Worm (Caenorhabditis elegans): ENCODE results near the gene exc-13.

Gene exc-13

DNA sequence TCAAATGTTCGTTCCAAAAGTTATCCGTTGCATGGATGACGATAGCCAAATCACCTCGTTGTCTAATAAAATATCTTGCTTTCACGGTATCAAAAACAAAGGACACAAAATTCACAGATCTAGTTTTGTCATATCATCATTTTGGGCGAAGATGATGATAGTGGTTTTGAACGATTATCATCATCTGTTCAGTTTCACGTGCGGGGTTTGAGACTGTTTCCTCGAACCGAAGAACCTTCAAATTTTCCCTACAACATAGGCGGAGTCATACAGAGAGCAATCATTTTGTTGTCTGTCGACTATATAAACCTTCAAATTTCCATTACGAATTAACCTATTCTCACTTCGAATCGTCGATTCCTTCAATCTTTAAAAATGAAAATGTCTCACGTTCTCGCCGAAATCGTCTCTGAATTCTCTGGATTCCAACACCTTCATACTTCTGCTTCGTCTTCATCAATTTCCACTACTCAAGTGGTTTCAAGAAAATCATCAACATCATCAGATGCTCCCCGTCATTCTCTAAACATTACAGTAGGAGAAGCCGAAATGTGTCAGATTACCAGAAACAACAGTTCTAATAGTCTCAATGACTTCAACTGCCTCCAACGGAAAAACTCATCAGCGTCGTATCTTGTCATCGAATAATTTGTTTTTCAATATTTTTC lies 48.2 kb downstream of the exc-13 start, which contains the start of gene F18E3.11 (continued):
- TF ChIP-seq mxl-3 (GFP tag; optimal IDR thresholded peaks at IDR 0.05), result peak; percentile 45
- no peak for TF ChIP-seq cey-2 (tag; optimal IDR thresholded peaks at IDR 0.05; ENCODE audit: borderline replicate concordance, insufficient read depth)
- no peak for TF ChIP-seq nhr-102 (tag; optimal IDR thresholded peaks at IDR 0.05)
- no peak for TF ChIP-seq lir-3 (tag; optimal IDR thresholded peaks at IDR 0.05)
- no peak for TF ChIP-seq jun-1 (tag; optimal IDR thresholded peaks at IDR 0.05)
- no peak for TF ChIP-seq dmd-8 (GFP tag; IDR thresholded peaks at IDR 0.05)
- no peak for TF ChIP-seq R02D3.7 (tag; optimal IDR thresholded peaks at IDR 0.05)
- TF ChIP-seq hlh-30 (tag; optimal IDR thresholded peaks at IDR 0.05; ENCODE audit: insufficient read depth), result peak; percentile 65
- TF ChIP-seq aha-1 (tag), result peak; percentile 77
- no peak for TF ChIP-seq lsy-2 (tag; optimal IDR thresholded peaks at IDR 0.05)
- no peak for TF ChIP-seq ces-1 (GFP tag; optimal IDR thresholded peaks at IDR 0.05)
- no peak for TF ChIP-seq skn-1 (tag; optimal IDR thresholded peaks at IDR 0.05)
- peak; percentile 75; the same call in 1 of the 2 replicates for TF ChIP-seq mdt-29 (GFP tag; IDR thresholded peaks at IDR 0.05)
- no peak for TF ChIP-seq nhr-111 (GFP tag; optimal IDR thresholded peaks at IDR 0.05)
- no peak for TF ChIP-seq dpl-1 (GFP tag; optimal IDR thresholded peaks at IDR 0.05)
- no peak for TF ChIP-seq lin-1 (GFP tag; IDR thresholded peaks at IDR 0.05)
- peak; percentile 90 for TF ChIP-seq nhr-28 (tag; optimal IDR thresholded peaks at IDR 0.05)
- no peak for TF ChIP-seq dmd-9 (GFP tag; IDR thresholded peaks at IDR 0.05)
- no peak for TF ChIP-seq mep-1 (tag; optimal IDR thresholded peaks at IDR 0.05)
- no peak for TF ChIP-seq ceh-44 (GFP tag; IDR thresholded peaks at IDR 0.05)
- no peak for TF ChIP-seq D1046.2 (GFP tag; IDR thresholded peaks at IDR 0.05)
- no peak for TF ChIP-seq mxl-2 (GFP tag; conservative IDR thresholded peaks at IDR 0.05)
- TF ChIP-seq Y48G9A.11 (GFP tag; IDR thresholded peaks at IDR 0.05), result no peak
- TF ChIP-seq hif-1 (tag; optimal IDR thresholded peaks at IDR 0.05), result peak in 1 of 2 experiments; percentile 50
- no peak for TF ChIP-seq lin-13 (GFP tag; optimal IDR thresholded peaks at IDR 0.05)
- no peak for TF ChIP-seq F49E8.2 (tag; optimal IDR thresholded peaks at IDR 0.05; ENCODE audit: borderline replicate concordance)
- TF ChIP-seq F44E2.7 (GFP tag; IDR thresholded peaks at IDR 0.05), result no peak
- no peak for TF ChIP-seq madf-5 (GFP tag; IDR thresholded peaks at IDR 0.05)
- peak; percentile 10 for TF ChIP-seq duxl-1 (tag; optimal IDR thresholded peaks at IDR 0.05; ENCODE audit: poor library complexity)
- TF ChIP-seq madf-9 (GFP tag; conservative IDR thresholded peaks at IDR 0.05), result no peak
- no peak for TF ChIP-seq zfp-3 (GFP tag; conservative IDR thresholded peaks at IDR 0.05)
- TF ChIP-seq nhr-10 (tag; optimal IDR thresholded peaks at IDR 0.05), result no peak

DNA sequence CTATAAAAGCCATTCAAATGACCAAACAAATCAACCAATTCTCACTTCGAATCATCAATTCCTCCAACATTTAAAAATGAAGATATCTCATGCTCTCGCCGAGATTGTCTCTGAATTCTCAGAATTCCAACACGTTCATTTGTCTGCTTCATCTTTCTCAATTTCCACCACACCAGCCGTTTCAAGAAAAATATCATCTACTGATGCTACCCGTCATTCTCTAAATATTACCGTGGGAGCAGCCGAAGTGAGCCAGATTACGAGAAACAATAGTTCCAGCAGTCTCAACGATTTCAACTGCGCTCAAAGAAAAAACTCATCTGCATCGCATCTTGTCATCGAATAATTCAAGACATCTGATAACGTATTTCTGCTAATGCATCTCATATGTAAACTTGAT lies 49.9 kb downstream of the exc-13 start, which contains the start of gene F18E3.12:
F18E3.12 (plus strand) TSS at position 77 of the 400 bp plus-strand sequence.
- TF ChIP-seq ama-1 (optimal IDR thresholded peaks at IDR 0.05) (peak; percentile 96), nhr-25 (tag; optimal IDR thresholded peaks at IDR 0.05; ENCODE audit: borderline replicate concordance, insufficient read depth) (no peak)
